Worm (Caenorhabditis elegans) whole organism, L4 larva: Measurements from ENCODE around the gene clc-9.

Experiments
- F37D6.2 ChIP-seq: sonication (generic microtip); optimal IDR thresholded peaks from 2 replicates; lab custom pipeline; 2016; ENCODE audit warnings: mild to moderate bottlenecking, missing genetic modification characterization, missing compliant biosample characterization
- F44E2.7 ChIP-seq: fragments of 200-800 bp; sonication (Bioruptor generic); IDR thresholded peaks from 2 replicates; pipeline ENCODE4 v2.1.2; 2022; ENCODE audit warnings: missing genetic modification characterization, missing compliant biosample characterization
- T20F7.1 ChIP-seq: fragments of 200-800 bp; sonication (Bioruptor generic); optimal IDR thresholded peaks from 2 replicates; lab custom pipeline; 2018; ENCODE audit warnings: mild to moderate bottlenecking, missing genetic modification characterization, missing compliant biosample characterization
- Y48G9A.11 ChIP-seq: fragments of 200-800 bp; sonication (Bioruptor generic); IDR thresholded peaks from 2 replicates; pipeline ENCODE4 v1.3.6; 2022; ENCODE audit warnings: missing genetic modification reagents, missing genetic modification characterization, missing compliant biosample characterization
- Y5F2A.4 ChIP-seq: fragments of 200-800 bp; sonication (Bioruptor generic); optimal IDR thresholded peaks from 2 replicates; lab custom pipeline; 2018; ENCODE audit warnings: mild to moderate bottlenecking, missing genetic modification characterization, missing compliant biosample characterization
- Y75B8A.6 ChIP-seq: fragments of 200-800 bp; sonication (Bioruptor generic); IDR thresholded peaks from 2 replicates; pipeline ENCODE4 v1.3.6; 2022; ENCODE audit warnings: missing genetic modification reagents, missing genetic modification characterization, missing compliant biosample characterization
- aha-1 ChIP-seq: fragments of 150-350 bp; peaks from one replicate; lab custom pipeline; 2014; ENCODE audit warnings: missing biosample characterization, missing genetic modification characterization
- attf-4 ChIP-seq: sonication (generic microtip); optimal IDR thresholded peaks from 3 replicates; lab custom pipeline; 2017; ENCODE audit warnings: missing biosample characterization, missing genetic modification characterization
- ceh-28 ChIP-seq: fragments of 150-350 bp; optimal IDR thresholded peaks from 2 replicates; lab custom pipeline; 2014; ENCODE audit warnings: missing biosample characterization, missing genetic modification reagents, missing genetic modification characterization
- ceh-44 ChIP-seq: fragments of 200-800 bp; sonication (Bioruptor generic); IDR thresholded peaks from 2 replicates; pipeline ENCODE4 v1.3.6; 2022; ENCODE audit warnings: missing genetic modification reagents, missing genetic modification characterization, missing compliant biosample characterization
- cey-2 ChIP-seq: sonication (generic microtip); optimal IDR thresholded peaks from 3 replicates; lab custom pipeline; 2017; ENCODE audit warnings: missing genetic modification characterization, mild to moderate bottlenecking, missing compliant biosample characterization, antibody characterized with exemption, borderline replicate concordance; ENCODE audit not compliant: insufficient read depth
- daf-16 ChIP-seq, 3 experiments: sonication (generic microtip); optimal IDR thresholded peaks; 2 replicates each; lab custom pipeline; 2016 to 2017; ENCODE audit warnings: missing genetic modification characterization in 3 of 3, missing genetic modification reagents in 3 of 3, mild to moderate bottlenecking in 2 of 3, missing compliant biosample characterization in 2 of 3, missing biosample characterization in 1 of 3, moderate library complexity in 1 of 3
- daf-8 ChIP-seq: fragments of 200-800 bp; sonication (Bioruptor generic); IDR thresholded peaks from 2 replicates; pipeline ENCODE4 v1.3.6; 2022; ENCODE audit warnings: missing genetic modification characterization, missing compliant biosample characterization
- dmd-8 ChIP-seq: fragments of 200-800 bp; sonication (Bioruptor generic); IDR thresholded peaks from 2 replicates; pipeline ENCODE4 v1.3.6; 2022; ENCODE audit warnings: missing genetic modification characterization, missing compliant biosample characterization
- dmd-9 ChIP-seq: fragments of 200-800 bp; sonication (Bioruptor generic); IDR thresholded peaks from 2 replicates; pipeline ENCODE4 v1.3.6; 2022; ENCODE audit warnings: missing genetic modification reagents, missing genetic modification characterization, missing compliant biosample characterization
- duxl-1 ChIP-seq: sonication (generic microtip); optimal IDR thresholded peaks from 2 replicates; lab custom pipeline; 2016; ENCODE audit warnings: mild to moderate bottlenecking, missing genetic modification characterization, moderate library complexity, missing compliant biosample characterization; ENCODE audit not compliant: poor library complexity
- fkh-10 ChIP-seq: fragments of 150-350 bp; optimal IDR thresholded peaks from 2 replicates; lab custom pipeline; 2014; ENCODE audit warnings: missing biosample characterization, missing genetic modification reagents, missing genetic modification characterization
- fos-1 ChIP-seq: fragments of 150-350 bp; optimal IDR thresholded peaks from 2 replicates; lab custom pipeline; 2014; ENCODE audit warnings: missing biosample characterization, missing genetic modification characterization
- lin-1 ChIP-seq: fragments of 200-800 bp; sonication (Bioruptor generic); IDR thresholded peaks from 2 replicates; pipeline ENCODE4 v1.3.6; 2022; ENCODE audit warnings: missing genetic modification reagents, missing genetic modification characterization, missing compliant biosample characterization
- lsy-2 ChIP-seq, 2 experiments: fragments of 150-350 bp in 1 of 2; sonication (generic microtip) in 1 of 2; optimal IDR thresholded peaks; 2 replicates each; lab custom pipeline; 2014 to 2017; ENCODE audit warnings: missing biosample characterization in 2 of 2, missing genetic modification characterization in 2 of 2
- mdt-29 ChIP-seq: fragments of 200-800 bp; sonication (Bioruptor generic); IDR thresholded peaks from 2 replicates; pipeline ENCODE4 v1.3.6; 2022; ENCODE audit warnings: missing genetic modification reagents, missing genetic modification characterization, missing compliant biosample characterization
- mxl-2 ChIP-seq: fragments of 200-800 bp; sonication (Bioruptor generic); conservative IDR thresholded peaks from 2 replicates; pipeline ENCODE4 v1.3.6; 2022; ENCODE audit warnings: missing genetic modification reagents, missing genetic modification characterization, missing compliant biosample characterization
- nhr-237 ChIP-seq: sonication (generic microtip); optimal IDR thresholded peaks from 2 replicates; lab custom pipeline; 2017; ENCODE audit warnings: missing biosample characterization, missing genetic modification characterization
- nhr-41 ChIP-seq: fragments of 200-800 bp; sonication (Bioruptor generic); IDR thresholded peaks from 2 replicates; pipeline ENCODE4 v1.3.6; 2022; ENCODE audit warnings: missing genetic modification reagents, missing genetic modification characterization, missing compliant biosample characterization
- nhr-42 ChIP-seq: fragments of 200-800 bp; sonication (Bioruptor generic); IDR thresholded peaks from 2 replicates; pipeline ENCODE4 v1.3.6; 2022; ENCODE audit warnings: missing genetic modification characterization, missing compliant biosample characterization
- nhr-76 ChIP-seq: fragments of 150-350 bp; optimal IDR thresholded peaks from 2 replicates; lab custom pipeline; 2014; ENCODE audit warnings: missing biosample characterization, missing genetic modification characterization
- php-3 ChIP-seq: fragments of 200-800 bp; sonication (Bioruptor generic); IDR thresholded peaks from 2 replicates; pipeline ENCODE4 v1.3.6; 2022; ENCODE audit warnings: missing genetic modification reagents, missing genetic modification characterization, missing compliant biosample characterization
- rbr-2 ChIP-seq: sonication (generic microtip); optimal IDR thresholded peaks from 2 replicates; lab custom pipeline; 2016; ENCODE audit warnings: missing genotype, missing genetic modification characterization, missing compliant biosample characterization
- set-16 ChIP-seq: fragments of 200-800 bp; sonication (Bioruptor generic); IDR thresholded peaks from 2 replicates; pipeline ENCODE4 v1.3.6; 2022; ENCODE audit warnings: missing genetic modification reagents, missing genetic modification characterization, missing compliant biosample characterization
- spr-3 ChIP-seq: fragments of 200-800 bp; sonication (Bioruptor generic); optimal IDR thresholded peaks from 2 replicates; lab custom pipeline; 2018; ENCODE audit warnings: mild to moderate bottlenecking, missing genetic modification characterization, missing compliant biosample characterization
- unc-39 ChIP-seq: sonication (generic microtip); optimal IDR thresholded peaks from 2 replicates; lab custom pipeline; 2017; ENCODE audit warnings: missing biosample characterization, missing genetic modification characterization
- unc-62 ChIP-seq, 3 experiments: fragments of 150-350 bp in 1 of 3; sonication (generic microtip); optimal IDR thresholded peaks in 2 of 3; peaks in 1 of 3; 1 replicate in 1 of 3; 2 replicates in 2 of 3; lab custom pipeline; 2014 to 2017; ENCODE audit warnings: missing biosample characterization in 3 of 3, missing genetic modification characterization in 3 of 3, missing genetic modification reagents in 3 of 3, missing genotype in 1 of 3
- vab-7 ChIP-seq: fragments of 200-800 bp; sonication (Bioruptor generic); IDR thresholded peaks from 2 replicates; pipeline ENCODE4 v1.3.6; 2022; ENCODE audit warnings: missing genetic modification reagents, missing genetic modification characterization, missing compliant biosample characterization

Gene clc-9

ce11 chrIV:11094052-11094451, 18.7 kb upstream of the clc-9 start:
- TF ChIP-seq spr-3 (GFP tag; lab: Kevin White, UChicago) (no peak), php-3 (no peak), set-16 (no peak), nhr-42 (GFP tag; lab: Robert Waterston, UW) (no peak), vab-7 (GFP tag; lab: Robert Waterston, UW) (no peak), F44E2.7 (GFP tag; lab: Robert Waterston, UW) (no peak), dmd-9 (no peak), T20F7.1 (GFP tag; lab: Kevin White, UChicago) (no peak), aha-1 (tag; lab: Kevin White, UChicago) (peak; percentile 93)

- TF ChIP-seq cey-2 (tag; lab: Kevin White, UChicago) (no peak), unc-62 (GFP tag; optimal IDR thresholded peaks at IDR 0.05 in 1 of 2; lab: Kevin White, UChicago) (peak in 1 of 2 experiments; percentile 93), unc-62 (tag; optimal IDR thresholded peaks at IDR 0.05; lab: Kevin White, UChicago) (no peak), lsy-2 (tag; optimal IDR thresholded peaks at IDR 0.05; lab: Kevin White, UChicago) (peak in 1 of 2 experiments; percentile 24), aha-1 (tag; lab: Kevin White, UChicago) (peak; percentile 42), rbr-2 (no peak), fkh-10 (GFP tag; lab: Kevin White, UChicago) (peak; percentile 86)
Observed at ce11 chrIV:11094974-11095373, 17.8 kb upstream of the clc-9 start, which contains the start of gene M7.8. Gene M7.8, minus strand, starts transcription at chrIV:11095085.

- TF ChIP-seq daf-8 (GFP tag; lab: Robert Waterston, UW) (no peak), duxl-1 (tag; lab: Kevin White, UChicago) (no peak), nhr-76 (tag; lab: Kevin White, UChicago) (peak; percentile 76), unc-39 (tag; lab: Kevin White, UChicago) (no peak)
Observed at ce11 chrIV:11097795-11098194, 14.9 kb upstream of the clc-9 start, which contains the start of gene M7.12. Gene M7.12, minus strand, starts transcription at chrIV:11097982.

- TF ChIP-seq ceh-44 (GFP tag; lab: Robert Waterston, UW), result no peak
- no peak for TF ChIP-seq fos-1 (tag; lab: Kevin White, UChicago)
- TF ChIP-seq unc-62 (GFP tag; optimal IDR thresholded peaks at IDR 0.05 in 1 of 2; lab: Kevin White, UChicago), result peak in 1 of 2 experiments; percentile 33
- TF ChIP-seq unc-62 (tag; optimal IDR thresholded peaks at IDR 0.05; lab: Kevin White, UChicago), result no peak
- TF ChIP-seq Y5F2A.4 (GFP tag; lab: Kevin White, UChicago), result no peak
Observed at ce11 chrIV:11100271-11100670, 12.5 kb upstream of the clc-9 start, which contains the start of gene str-3. Gene str-3, minus strand, starts transcription at chrIV:11100371.

- TF ChIP-seq php-3, result no peak
- TF ChIP-seq unc-39 (tag; lab: Kevin White, UChicago), result no peak
- no peak for TF ChIP-seq Y75B8A.6 (GFP tag; lab: Robert Waterston, UW)
- no peak for TF ChIP-seq mdt-29
- no peak for TF ChIP-seq lin-1 (GFP tag; lab: Robert Waterston, UW)
- no peak for TF ChIP-seq F44E2.7 (GFP tag; lab: Robert Waterston, UW)
- TF ChIP-seq daf-16 (GFP tag; optimal IDR thresholded peaks at IDR 0.05; lab: Kevin White, UChicago), result no peak
- no peak for TF ChIP-seq daf-16 (tag; optimal IDR thresholded peaks at IDR 0.05; lab: Kevin White, UChicago)
- TF ChIP-seq F37D6.2 (tag; lab: Kevin White, UChicago), result no peak
- no peak for TF ChIP-seq dmd-8
- no peak for TF ChIP-seq duxl-1 (tag; lab: Kevin White, UChicago)
- no peak for TF ChIP-seq attf-4 (tag; lab: Kevin White, UChicago)
- no peak for TF ChIP-seq nhr-41 (GFP tag; lab: Robert Waterston, UW)
- TF ChIP-seq ceh-44 (GFP tag; lab: Robert Waterston, UW), result no peak
- no peak for TF ChIP-seq nhr-237 (tag; lab: Kevin White, UChicago)
- no peak for TF ChIP-seq Y48G9A.11
- TF ChIP-seq mxl-2 (GFP tag; lab: Robert Waterston, UW), result no peak
- TF ChIP-seq unc-62 (GFP tag; optimal IDR thresholded peaks at IDR 0.05 in 1 of 2; lab: Kevin White, UChicago), result no peak
- no peak for TF ChIP-seq unc-62 (tag; optimal IDR thresholded peaks at IDR 0.05; lab: Kevin White, UChicago)
- TF ChIP-seq ceh-28 (tag; lab: Kevin White, UChicago), result no peak
Observed at ce11 chrIV:11101383-11101782, 11.4 kb upstream of the clc-9 start, which contains the start of gene srlf-18. Gene srlf-18, minus strand, starts transcription at chrIV:11101483.
